Worm (Caenorhabditis elegans): ENCODE measurements around the gene ccd-5.

Gene ccd-5

DNA sequence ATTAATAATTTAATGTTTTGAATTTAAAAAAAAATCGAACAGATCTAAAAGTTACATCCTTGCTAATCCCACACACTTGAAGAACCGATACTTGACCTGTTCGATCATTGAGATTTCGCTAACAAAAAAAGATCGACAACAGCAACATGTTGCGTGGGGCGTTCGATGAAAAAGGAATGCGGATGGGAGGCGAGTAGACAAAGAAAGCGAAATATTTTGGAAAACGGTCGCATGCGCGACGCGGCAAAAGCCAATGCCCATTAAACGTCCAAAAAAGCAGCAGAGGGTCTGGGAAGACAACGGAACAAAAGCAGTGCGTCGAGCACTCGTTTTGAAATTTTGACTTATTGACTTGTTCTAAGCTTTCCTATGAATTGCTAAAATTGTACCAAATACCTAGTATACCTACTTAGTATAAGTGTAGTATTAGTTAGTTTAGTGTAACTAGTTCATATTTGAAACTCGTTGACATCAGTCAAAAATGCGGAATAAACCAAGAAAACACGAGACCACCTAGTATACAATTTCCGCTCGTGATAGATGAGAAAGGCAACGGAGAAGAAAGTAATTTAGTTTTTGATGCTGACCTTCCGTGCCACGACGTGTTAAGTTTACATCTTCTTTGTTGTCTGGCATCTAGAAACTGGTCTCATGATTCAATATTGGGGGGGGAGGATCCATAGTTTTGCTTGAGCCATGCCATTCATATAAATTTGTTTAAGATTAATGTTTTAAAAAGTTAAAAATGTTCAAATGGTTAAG is 9.6 kb upstream of the ccd-5 start:
- peak; percentile 41 for TF ChIP-seq nhr-25 (tag; optimal IDR thresholded peaks at IDR 0.05)
- TF ChIP-seq hmg-11 (tag; optimal IDR thresholded peaks at IDR 0.05): peak; percentile 35
- TF ChIP-seq ceh-28 (tag; optimal IDR thresholded peaks at IDR 0.05): no peak

DNA sequence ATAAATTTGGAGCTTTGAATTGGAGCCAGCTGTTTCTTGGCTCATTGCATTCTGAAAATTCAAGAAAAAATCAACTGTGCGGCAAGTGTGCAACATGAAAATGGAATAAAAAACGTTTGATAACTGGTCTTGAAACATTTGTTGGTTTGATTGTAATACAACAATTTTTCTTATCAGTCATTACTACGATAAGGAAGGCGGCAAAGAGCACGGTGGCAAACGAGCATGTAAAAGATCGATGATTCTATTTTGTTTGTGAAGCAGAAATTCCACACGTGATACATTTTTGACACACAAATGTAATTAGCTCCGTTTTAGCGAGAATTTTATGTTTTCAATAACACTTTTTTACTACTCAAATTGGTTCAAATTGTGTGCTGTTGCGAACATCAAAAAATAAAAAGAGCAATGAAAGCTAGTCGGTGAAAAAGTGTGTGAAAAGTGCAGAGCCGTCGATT is 8.1 kb upstream of the ccd-5 start, which contains the start of gene H01M10.1:
Gene H01M10.1, minus strand, starts transcription at position 51 of the 458 bp plus-strand sequence.
- TF ChIP-seq R02D3.7 (tag; optimal IDR thresholded peaks at IDR 0.05) (no peak), elt-2 (tag; optimal IDR thresholded peaks at IDR 0.05) (peak; percentile 96), jun-1 (tag; optimal IDR thresholded peaks at IDR 0.05) (peak; percentile 74), ZK546.5 (tag; optimal IDR thresholded peaks at IDR 0.05) (no peak), pha-4 (tag; optimal IDR thresholded peaks at IDR 0.05) (peak; percentile 58), pqm-1 (tag; optimal IDR thresholded peaks at IDR 0.05) (peak; percentile 72)

DNA sequence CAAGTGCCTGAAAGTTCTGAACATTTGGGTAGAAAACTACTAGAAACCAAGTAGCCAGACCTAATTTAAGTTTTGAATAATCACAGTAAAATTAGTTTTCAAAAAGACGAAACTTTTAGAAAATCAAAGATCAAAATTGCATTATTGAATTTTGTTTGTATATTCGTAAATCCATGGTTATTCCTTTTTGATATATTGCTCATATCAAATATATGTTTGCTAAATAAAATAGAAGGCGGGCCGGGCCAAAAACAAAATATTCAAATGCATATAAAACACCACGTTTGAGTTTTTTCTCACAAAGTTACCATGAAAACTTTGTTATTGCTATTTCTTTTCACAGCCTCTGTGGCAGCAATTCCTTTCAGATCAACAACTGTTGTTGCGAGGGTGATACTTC is 5.0 kb upstream of the ccd-5 start, which contains the start of gene ttr-42:
Gene ttr-42, plus strand, starts transcription at position 301 of the 400 bp plus-strand sequence.
- TF ChIP-seq ZK546.5 (tag; optimal IDR thresholded peaks at IDR 0.05) (no peak), unc-39 (tag; optimal IDR thresholded peaks at IDR 0.05) (no peak), nhr-23 (tag; optimal IDR thresholded peaks at IDR 0.05) (no peak), nhr-12 (tag; optimal IDR thresholded peaks at IDR 0.05) (no peak), ceh-28 (tag; optimal IDR thresholded peaks at IDR 0.05) (no peak), ceh-9 (tag; optimal IDR thresholded peaks at IDR 0.05) (no peak), pha-4 (tag; optimal IDR thresholded peaks at IDR 0.05) (no peak), nhr-77 (tag; optimal IDR thresholded peaks at IDR 0.05) (no peak), ztf-11 (tag; optimal IDR thresholded peaks at IDR 0.05) (no peak), nhr-76 (tag; optimal IDR thresholded peaks at IDR 0.05) (no peak), lin-15B (tag; optimal IDR thresholded peaks at IDR 0.05) (no peak), nhr-25 (tag; optimal IDR thresholded peaks at IDR 0.05) (no peak), daf-12 (tag; optimal IDR thresholded peaks at IDR 0.05) (no peak), tbx-2 (tag; optimal IDR thresholded peaks at IDR 0.05) (no peak), fkh-10 (GFP tag; optimal IDR thresholded peaks at IDR 0.05) (no peak), eor-1 (tag; optimal IDR thresholded peaks at IDR 0.05) (no peak)

DNA sequence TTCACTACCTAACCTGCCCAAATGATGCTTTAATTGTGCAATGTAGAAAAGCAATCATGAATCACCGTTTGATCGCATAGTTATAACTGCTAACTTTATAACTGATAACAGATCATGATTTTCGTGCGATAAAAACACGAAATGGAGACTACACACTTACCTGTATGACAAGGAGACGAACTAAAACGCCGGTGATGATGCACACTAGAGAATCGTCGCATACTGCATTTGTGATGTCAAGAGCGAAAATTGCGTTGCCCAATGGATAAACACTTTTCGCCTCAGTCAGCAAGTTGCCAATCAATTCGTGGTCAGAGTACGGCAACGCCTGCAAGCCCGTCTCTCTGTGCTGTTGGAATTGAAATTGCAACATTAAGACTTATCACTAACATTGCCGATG is 3.4 kb downstream of the ccd-5 start:
- TF ChIP-seq ceh-9 (tag; optimal IDR thresholded peaks at IDR 0.05) (no peak), egl-27 (tag; optimal IDR thresholded peaks at IDR 0.05) (peak; percentile 31), nhr-28 (tag; optimal IDR thresholded peaks at IDR 0.05) (no peak), eor-1 (tag; optimal IDR thresholded peaks at IDR 0.05) (no peak), elt-1 (tag; optimal IDR thresholded peaks at IDR 0.05) (no peak), lin-39 (tag; optimal IDR thresholded peaks at IDR 0.05) (no peak), ztf-11 (tag; optimal IDR thresholded peaks at IDR 0.05) (no peak), jun-1 (tag; optimal IDR thresholded peaks at IDR 0.05) (peak; percentile 78), ceh-28 (tag; optimal IDR thresholded peaks at IDR 0.05) (peak; percentile 23), snpc-4 (tag; optimal IDR thresholded peaks at IDR 0.05) (no peak), pqm-1 (tag; optimal IDR thresholded peaks at IDR 0.05) (peak; percentile 98), skn-1 (tag; optimal IDR thresholded peaks at IDR 0.05) (peak; percentile 57), elt-2 (tag; optimal IDR thresholded peaks at IDR 0.05) (peak; percentile 98), fos-1 (tag; optimal IDR thresholded peaks at IDR 0.05) (no peak)

DNA sequence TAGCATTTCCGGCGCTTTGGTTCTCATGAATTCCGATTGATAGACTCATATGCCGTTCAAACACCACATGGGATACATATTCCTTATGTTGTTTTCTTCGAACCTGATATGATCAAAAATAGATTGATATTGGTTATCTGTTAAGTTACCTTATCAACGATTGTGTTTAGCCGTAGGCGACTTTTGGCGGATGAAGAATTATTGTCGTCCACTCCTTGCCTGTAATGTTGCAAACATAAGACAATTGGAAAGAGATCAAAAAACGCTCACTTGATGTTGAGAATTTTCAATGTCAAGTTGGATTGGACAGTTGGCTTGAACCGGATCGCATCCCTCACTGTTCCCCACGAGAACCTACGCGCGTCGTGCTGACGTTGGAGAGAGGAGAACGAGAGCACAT is 4.7 kb downstream of the ccd-5 start:
- peak in 2 of 3 experiments; percentile 55 to 59 for TF ChIP-seq elt-3 (tag; optimal IDR thresholded peaks at IDR 0.05)
- no peak for TF ChIP-seq elt-1 (tag; optimal IDR thresholded peaks at IDR 0.05)
- TF ChIP-seq nhr-11 (tag; optimal IDR thresholded peaks at IDR 0.05): no peak
- no peak for TF ChIP-seq nhr-28 (tag; optimal IDR thresholded peaks at IDR 0.05)

DNA sequence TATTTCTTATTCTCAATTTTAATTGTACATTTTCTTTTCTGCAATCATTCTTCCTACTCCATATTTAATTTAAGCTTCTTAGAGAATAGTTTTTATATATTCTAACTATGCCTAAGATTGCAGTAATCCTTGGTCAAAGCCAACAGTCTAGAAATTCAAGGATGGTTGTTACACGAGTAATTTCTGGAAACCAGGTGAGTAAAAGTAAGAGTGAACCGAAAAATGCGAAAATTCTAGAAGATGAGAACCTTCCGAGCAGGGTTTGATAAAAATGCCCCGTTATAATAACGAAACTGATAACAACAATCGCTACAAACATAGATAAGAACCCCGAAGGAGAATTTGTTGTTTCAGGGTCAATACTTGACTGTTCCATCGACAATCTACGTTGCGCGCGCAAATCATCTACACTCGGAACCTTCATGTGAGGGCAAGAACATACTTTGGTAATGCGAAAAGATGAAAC is 7.1 kb downstream of the ccd-5 start, which contains the start of gene F52H2.15:
Gene F52H2.15, plus strand, starts transcription at position 51 of the 466 bp plus-strand sequence.
- TF ChIP-seq ceh-16 (tag; optimal IDR thresholded peaks at IDR 0.05): no peak
- TF ChIP-seq pqm-1 (tag; optimal IDR thresholded peaks at IDR 0.05): peak; percentile 57
- TF ChIP-seq pha-4 (tag; optimal IDR thresholded peaks at IDR 0.05): peak; percentile 37
- no peak for TF ChIP-seq snpc-4 (tag; optimal IDR thresholded peaks at IDR 0.05)
- TF ChIP-seq elt-2 (tag; optimal IDR thresholded peaks at IDR 0.05): peak; percentile 86
- TF ChIP-seq ceh-28 (tag; optimal IDR thresholded peaks at IDR 0.05): no peak
- no peak for TF ChIP-seq nhr-12 (tag; optimal IDR thresholded peaks at IDR 0.05)

Data from whole organism, L3 larva.